Fruit fly (Drosophila melanogaster) Kc167 (cell line): Measurements from ENCODE around the gene HemK2.

Experiments used
- Sin3A ChIP-seq: fragments of >200 bp; optimal IDR thresholded peaks from 2 replicates; lab custom pipeline; 2018; ENCODE audit warnings: missing external identifiers
- psq ChIP-seq: fragments of >200 bp; optimal IDR thresholded peaks from 2 replicates; lab custom pipeline; 2017; ENCODE audit warnings: missing external identifiers
- ttk ChIP-seq: sonication (Bioruptor generic); optimal IDR thresholded peaks from 2 replicates; lab custom pipeline; 2017; ENCODE audit warnings: missing external identifiers

- TF ChIP-seq psq (lab: Kevin White, UChicago) = no peak
- no peak for TF ChIP-seq ttk
- no peak for TF ChIP-seq Sin3A (lab: Kevin White, UChicago)
These were observed 38.2 kb downstream of the HemK2 start for dm6 chr2L:2721317-2721716.
